Fruit fly (Drosophila melanogaster) whole organism: ENCODE data around the gene CG15431.

Source experiments
- EcR ChIP-seq, 2 experiments: fragments of >200 bp; optimal IDR thresholded peaks; 2 replicates each; lab custom pipeline; 2017; ENCODE audit warnings: missing biosample characterization in 2 of 2, missing genetic modification characterization in 2 of 2, missing genetic modification reagents in 2 of 2
- psq ChIP-seq: fragments of >200 bp; optimal IDR thresholded peaks from 2 replicates; lab custom pipeline; 2017

- no peak for TF ChIP-seq EcR (GFP tag; optimal IDR thresholded peaks at IDR 0.05; lab: Kevin White, UChicago)
- TF ChIP-seq psq (lab: Kevin White, UChicago), result no peak
These were observed 65.8 kb downstream of the CG15431 start for dm6 chr2L:4375035-4376009.
